Worm (Caenorhabditis elegans) whole organism, L2 larva: ENCODE data around the gene twk-42.
A peak's percentile ranks its signal among the peaks of the same experiment; 100 is the strongest.

Experiments
- F13H6.1 ChIP-seq: sonication (generic microtip); optimal IDR thresholded peaks from 2 replicates; lab custom pipeline; 2016; ENCODE audit warnings: missing genetic modification characterization, missing compliant biosample characterization
- Y55F3AM.14 ChIP-seq: fragments of 200-800 bp; sonication (Bioruptor generic); optimal IDR thresholded peaks from 2 replicates; lab custom pipeline; 2018; ENCODE audit warnings: mild to moderate bottlenecking, missing genetic modification characterization, missing compliant biosample characterization
- ZK546.5 ChIP-seq: sonication (generic microtip); optimal IDR thresholded peaks from 2 replicates; lab custom pipeline; 2017; ENCODE audit warnings: missing biosample characterization, missing genetic modification characterization
- alr-1 ChIP-seq: fragments of 150-350 bp; optimal IDR thresholded peaks from 2 replicates; lab custom pipeline; 2014; ENCODE audit warnings: missing biosample characterization, missing genetic modification characterization
- aly-2 ChIP-seq: fragments of 150-350 bp; optimal IDR thresholded peaks from 2 replicates; lab custom pipeline; 2014; ENCODE audit warnings: missing biosample characterization, missing genetic modification characterization
- blmp-1 ChIP-seq: sonication (generic microtip); optimal IDR thresholded peaks from 2 replicates; lab custom pipeline; 2017; ENCODE audit warnings: missing genetic modification characterization, mild to moderate bottlenecking, missing compliant biosample characterization, antibody characterized with exemption, moderate library complexity; ENCODE audit not compliant: insufficient read depth
- ceh-16 ChIP-seq: fragments of 150-350 bp; optimal IDR thresholded peaks from 2 replicates; lab custom pipeline; 2014; ENCODE audit warnings: missing biosample characterization, missing genetic modification characterization
- ceh-82 ChIP-seq: fragments of 150-350 bp; optimal IDR thresholded peaks from 2 replicates; lab custom pipeline; 2014; ENCODE audit warnings: missing biosample characterization, missing genetic modification characterization
- crh-2 ChIP-seq: sonication (generic microtip); optimal IDR thresholded peaks from 2 replicates; lab custom pipeline; 2017; ENCODE audit warnings: missing biosample characterization, missing genetic modification characterization
- dmd-4 ChIP-seq: sonication (generic microtip); optimal IDR thresholded peaks from 2 replicates; lab custom pipeline; 2017; ENCODE audit warnings: missing biosample characterization, missing genetic modification characterization
- egl-27 ChIP-seq: sonication (generic microtip); optimal IDR thresholded peaks from 3 replicates; lab custom pipeline; 2017; ENCODE audit warnings: missing biosample characterization, missing genetic modification reagents, missing genetic modification characterization
- elt-1 ChIP-seq: fragments of 150-350 bp; optimal IDR thresholded peaks from 2 replicates; lab custom pipeline; 2014; ENCODE audit warnings: missing biosample characterization, missing genetic modification characterization
- fos-1 ChIP-seq: fragments of 150-350 bp; optimal IDR thresholded peaks from 2 replicates; lab custom pipeline; 2014; ENCODE audit warnings: missing biosample characterization, missing genetic modification characterization
- lin-11 ChIP-seq: fragments of 150-350 bp; sonication (generic microtip); optimal IDR thresholded peaks from 2 replicates; lab custom pipeline; 2014; ENCODE audit warnings: missing biosample characterization, missing genetic modification characterization, inconsistent platforms, mixed read lengths
- lin-13 ChIP-seq: fragments of 150-350 bp; optimal IDR thresholded peaks from 2 replicates; lab custom pipeline; 2014; ENCODE audit warnings: missing biosample characterization, missing genetic modification reagents, missing genetic modification characterization
- lin-39 ChIP-seq: fragments of 150-350 bp; optimal IDR thresholded peaks from 2 replicates; lab custom pipeline; 2014; ENCODE audit warnings: missing biosample characterization, missing genetic modification reagents, missing genetic modification characterization
- lsy-2 ChIP-seq, 2 experiments: fragments of 150-350 bp in 1 of 2; sonication (generic microtip) in 1 of 2; optimal IDR thresholded peaks; 2 replicates each; lab custom pipeline; 2014 to 2017; ENCODE audit warnings: missing biosample characterization in 2 of 2, missing genetic modification characterization in 2 of 2
- mab-5 ChIP-seq: fragments of 150-350 bp; optimal IDR thresholded peaks from 2 replicates; lab custom pipeline; 2014; ENCODE audit warnings: missing biosample characterization, missing genetic modification characterization
- mbf-1 ChIP-seq: sonication (generic microtip); optimal IDR thresholded peaks from 2 replicates; lab custom pipeline; 2017; ENCODE audit warnings: missing biosample characterization, missing genetic modification characterization
- mdl-1 ChIP-seq, 2 experiments: fragments of 150-350 bp in 1 of 2; sonication (generic microtip) in 1 of 2; optimal IDR thresholded peaks; 2 replicates each; lab custom pipeline; 2017; ENCODE audit warnings: missing biosample characterization in 2 of 2, missing genetic modification characterization in 2 of 2
- nhr-129 ChIP-seq: fragments of 150-350 bp; optimal IDR thresholded peaks from 2 replicates; lab custom pipeline; 2014; ENCODE audit warnings: missing biosample characterization, missing genetic modification characterization
- nhr-21 ChIP-seq: fragments of 150-350 bp; optimal IDR thresholded peaks from 2 replicates; lab custom pipeline; 2014; ENCODE audit warnings: missing biosample characterization, missing genetic modification characterization
- nhr-237 ChIP-seq: fragments of 150-350 bp; optimal IDR thresholded peaks from 2 replicates; lab custom pipeline; 2014; ENCODE audit warnings: missing biosample characterization, missing genetic modification characterization
- nhr-25 ChIP-seq: fragments of 150-350 bp; sonication (generic microtip); optimal IDR thresholded peaks from 3 replicates; lab custom pipeline; 2014; ENCODE audit warnings: missing biosample characterization, missing genetic modification characterization
- nhr-6 ChIP-seq: fragments of 150-350 bp; optimal IDR thresholded peaks from 2 replicates; lab custom pipeline; 2014; ENCODE audit warnings: missing biosample characterization, missing genetic modification characterization
- nhr-77 ChIP-seq: fragments of 150-350 bp; optimal IDR thresholded peaks from 2 replicates; lab custom pipeline; 2014; ENCODE audit warnings: missing biosample characterization, missing genetic modification characterization
- peb-1 ChIP-seq: fragments of 150-350 bp; optimal IDR thresholded peaks from 2 replicates; lab custom pipeline; 2014; ENCODE audit warnings: missing biosample characterization, missing genetic modification characterization
- sem-4 ChIP-seq: fragments of 150-350 bp; optimal IDR thresholded peaks from 2 replicates; lab custom pipeline; 2014; ENCODE audit warnings: missing biosample characterization, missing genetic modification reagents, missing genetic modification characterization
- skn-1 ChIP-seq: sonication (generic microtip); optimal IDR thresholded peaks from 2 replicates; lab custom pipeline; 2017; ENCODE audit warnings: missing biosample characterization, missing genetic modification characterization
- sma-9 ChIP-seq, 2 experiments: fragments of 150-350 bp in 1 of 2; sonication (generic microtip) in 1 of 2; optimal IDR thresholded peaks; 2 replicates each; lab custom pipeline; 2014 to 2016; ENCODE audit warnings: missing genetic modification characterization in 2 of 2, mild to moderate bottlenecking in 1 of 2, missing biosample characterization in 1 of 2, missing compliant biosample characterization in 1 of 2, missing genetic modification reagents in 1 of 2, moderate library complexity in 1 of 2
- unc-39 ChIP-seq: fragments of 150-350 bp; optimal IDR thresholded peaks from 2 replicates; lab custom pipeline; 2014; ENCODE audit warnings: missing biosample characterization, missing genetic modification characterization
- unc-55 ChIP-seq: fragments of 150-350 bp; sonication (generic microtip); optimal IDR thresholded peaks from 3 replicates; lab custom pipeline; 2014; ENCODE audit warnings: missing biosample characterization, missing genetic modification reagents, missing genetic modification characterization
- unc-62 ChIP-seq: fragments of 150-350 bp; optimal IDR thresholded peaks from 2 replicates; lab custom pipeline; 2014; ENCODE audit warnings: missing biosample characterization, missing genetic modification reagents, missing genetic modification characterization
- ztf-1 ChIP-seq: fragments of 200-800 bp; sonication (Bioruptor generic); conservative IDR thresholded peaks from 2 replicates; pipeline ENCODE4 v1.3.6; 2022; ENCODE audit warnings: missing genetic modification characterization, missing compliant biosample characterization
- ztf-11 ChIP-seq: sonication (generic microtip); optimal IDR thresholded peaks from 2 replicates; lab custom pipeline; 2017; ENCODE audit warnings: missing biosample characterization, missing genetic modification characterization
- ztf-4 ChIP-seq: fragments of 150-350 bp; optimal IDR thresholded peaks from 2 replicates; lab custom pipeline; 2014; ENCODE audit warnings: missing biosample characterization, missing genetic modification characterization

twk-42 gene

ce11 chrV:17746959-17747358 is 14.5 kb upstream of the twk-42 start, which contains the start of gene twk-36:
Gene twk-36 (minus strand): TSS chrV:17747059.
- TF ChIP-seq lin-13 (GFP tag; lab: Kevin White, UChicago) (no peak), nhr-25 (tag; lab: Kevin White, UChicago) (no peak), elt-1 (tag; lab: Kevin White, UChicago) (no peak), mdl-1 (tag; optimal IDR thresholded peaks at IDR 0.05; lab: Kevin White, UChicago) (no peak), ceh-82 (tag; lab: Kevin White, UChicago) (no peak), fos-1 (no peak), dmd-4 (tag; lab: Kevin White, UChicago) (no peak)

ce11 chrV:17743802-17744201 is 11.4 kb upstream of the twk-42 start:
- TF ChIP-seq crh-2 (tag; lab: Kevin White, UChicago): no peak
- TF ChIP-seq peb-1 (tag; lab: Kevin White, UChicago): no peak
- TF ChIP-seq ztf-4 (tag; lab: Kevin White, UChicago): no peak
- no peak for TF ChIP-seq lin-39
- TF ChIP-seq unc-62 (GFP tag; lab: Kevin White, UChicago): no peak
- TF ChIP-seq unc-39 (tag; lab: Kevin White, UChicago): no peak
- no peak for TF ChIP-seq fos-1
- no peak for TF ChIP-seq F13H6.1
- TF ChIP-seq egl-27 (tag; lab: Kevin White, UChicago): no peak
- TF ChIP-seq lsy-2 (tag; optimal IDR thresholded peaks at IDR 0.05; lab: Kevin White, UChicago): no peak
- no peak for TF ChIP-seq nhr-25 (tag; lab: Kevin White, UChicago)
- TF ChIP-seq Y55F3AM.14 (GFP tag; lab: Kevin White, UChicago): no peak
- no peak for TF ChIP-seq nhr-21
- no peak for TF ChIP-seq sem-4 (tag; lab: Kevin White, UChicago)
- TF ChIP-seq, all 48 proteins: peak for 0

- no peak for TF ChIP-seq nhr-129 (tag; lab: Kevin White, UChicago)
- TF ChIP-seq peb-1 (tag; lab: Kevin White, UChicago): no peak
- no peak for TF ChIP-seq ztf-11 (tag; lab: Kevin White, UChicago)
- TF ChIP-seq mbf-1 (tag; lab: Kevin White, UChicago): no peak
- TF ChIP-seq alr-1 (tag; lab: Kevin White, UChicago): no peak
- TF ChIP-seq, all 48 proteins: peak for 0
Observed at ce11 chrV:17739801-17740200, 7.4 kb upstream of the twk-42 start, which contains the start of gene cutl-4. Gene cutl-4 (minus strand): TSS chrV:17739901.

- TF ChIP-seq ZK546.5 (tag; lab: Kevin White, UChicago) (no peak), mab-5 (tag; lab: Kevin White, UChicago) (peak; percentile 37), aly-2 (no peak), sem-4 (tag; lab: Kevin White, UChicago) (no peak), lin-39 (no peak), nhr-129 (tag; lab: Kevin White, UChicago) (peak; percentile 8), sma-9 (GFP tag; optimal IDR thresholded peaks at IDR 0.05; lab: Kevin White, UChicago) (peak; percentile 23), sma-9 (tag; optimal IDR thresholded peaks at IDR 0.05; lab: Kevin White, UChicago) (no peak), ztf-11 (tag; lab: Kevin White, UChicago) (no peak), lin-11 (tag; lab: Kevin White, UChicago) (no peak)
Observed at ce11 chrV:17728757-17729156, 3.7 kb downstream of the twk-42 start.

- no peak for TF ChIP-seq nhr-25 (tag; lab: Kevin White, UChicago)
- no peak for TF ChIP-seq nhr-129 (tag; lab: Kevin White, UChicago)
- no peak for TF ChIP-seq nhr-77
- no peak for TF ChIP-seq lin-11 (tag; lab: Kevin White, UChicago)
- no peak for TF ChIP-seq nhr-237 (tag; lab: Kevin White, UChicago)
- no peak for TF ChIP-seq nhr-6 (tag; lab: Kevin White, UChicago)
- TF ChIP-seq skn-1 (tag; lab: Kevin White, UChicago): no peak
- TF ChIP-seq unc-55: no peak
- TF ChIP-seq lin-39: no peak
- TF ChIP-seq peb-1 (tag; lab: Kevin White, UChicago): no peak
- TF ChIP-seq aly-2: no peak
- no peak for TF ChIP-seq blmp-1 (tag; lab: Kevin White, UChicago)
- no peak for TF ChIP-seq lin-13 (GFP tag; lab: Kevin White, UChicago)
- TF ChIP-seq mdl-1 (tag; optimal IDR thresholded peaks at IDR 0.05; lab: Kevin White, UChicago): no peak
- TF ChIP-seq ceh-16 (tag; lab: Kevin White, UChicago): no peak
- TF ChIP-seq nhr-21: no peak
- no peak for TF ChIP-seq mbf-1 (tag; lab: Kevin White, UChicago)
- TF ChIP-seq ztf-1 (GFP tag; lab: Robert Waterston, UW): no peak
- TF ChIP-seq, all 48 proteins: peak for 0
Observed at ce11 chrV:17728336-17728735, 4.1 kb downstream of the twk-42 start.
